Worm (Caenorhabditis elegans) whole organism, L4 larva: ENCODE measurements around the gene K09E9.1.

Experiments used
- D1046.2 ChIP-seq: fragments of 200-800 bp; sonication (Bioruptor generic); IDR thresholded peaks from 2 replicates; pipeline ENCODE4 v1.3.6; 2022; ENCODE audit warnings: missing genetic modification characterization, missing compliant biosample characterization
- F49E8.2 ChIP-seq: sonication (generic microtip); optimal IDR thresholded peaks from 2 replicates; lab custom pipeline; 2016; ENCODE audit warnings: missing compliant biosample characterization, mild to moderate bottlenecking, missing genetic modification characterization, borderline replicate concordance
- T20F7.1 ChIP-seq: fragments of 200-800 bp; sonication (Bioruptor generic); optimal IDR thresholded peaks from 2 replicates; lab custom pipeline; 2018; ENCODE audit warnings: mild to moderate bottlenecking, missing genetic modification characterization, missing compliant biosample characterization
- T26A8.4 ChIP-seq: fragments of 200-800 bp; sonication (Bioruptor generic); IDR thresholded peaks from 2 replicates; pipeline ENCODE4 v1.3.6; 2022; ENCODE audit warnings: missing genetic modification characterization, missing compliant biosample characterization
- Y105C5A.15 ChIP-seq: fragments of 200-800 bp; sonication (Bioruptor generic); IDR thresholded peaks from 2 replicates; pipeline ENCODE4 v1.3.6; 2022; ENCODE audit warnings: missing genetic modification characterization, missing compliant biosample characterization
- Y48G9A.11 ChIP-seq: fragments of 200-800 bp; sonication (Bioruptor generic); IDR thresholded peaks from 2 replicates; pipeline ENCODE4 v1.3.6; 2022; ENCODE audit warnings: missing genetic modification reagents, missing genetic modification characterization, missing compliant biosample characterization
- aha-1 ChIP-seq: fragments of 150-350 bp; peaks from one replicate; lab custom pipeline; 2014; ENCODE audit warnings: missing biosample characterization, missing genetic modification characterization
- attf-4 ChIP-seq: sonication (generic microtip); optimal IDR thresholded peaks from 3 replicates; lab custom pipeline; 2017; ENCODE audit warnings: missing biosample characterization, missing genetic modification characterization
- ceh-20 ChIP-seq: fragments of 200-800 bp; sonication (Bioruptor generic); IDR thresholded peaks from 2 replicates; pipeline ENCODE4 v1.3.6; 2022; ENCODE audit warnings: missing genetic modification reagents, missing genetic modification characterization, missing compliant biosample characterization
- ceh-32 ChIP-seq: sonication (generic microtip); optimal IDR thresholded peaks from 2 replicates; lab custom pipeline; 2016; ENCODE audit warnings: mild to moderate bottlenecking, missing genetic modification characterization, missing compliant biosample characterization; ENCODE audit not compliant: poor library complexity
- ceh-44 ChIP-seq: fragments of 200-800 bp; sonication (Bioruptor generic); IDR thresholded peaks from 2 replicates; pipeline ENCODE4 v1.3.6; 2022; ENCODE audit warnings: missing genetic modification reagents, missing genetic modification characterization, missing compliant biosample characterization
- ceh-62 ChIP-seq: sonication (generic microtip); optimal IDR thresholded peaks from 2 replicates; lab custom pipeline; 2017; ENCODE audit warnings: missing biosample characterization, missing genetic modification characterization
- ces-1 ChIP-seq: fragments of 150-350 bp; sonication (generic microtip); optimal IDR thresholded peaks from 4 replicates; lab custom pipeline; 2014; ENCODE audit warnings: missing biosample characterization, missing genetic modification reagents, missing genetic modification characterization
- ctbp-1 ChIP-seq: fragments of 200-800 bp; sonication (Bioruptor generic); IDR thresholded peaks from 2 replicates; pipeline ENCODE4 v1.3.6; 2022; ENCODE audit warnings: missing genetic modification reagents, missing genetic modification characterization, missing compliant biosample characterization
- daf-12 ChIP-seq: fragments of 150-350 bp; optimal IDR thresholded peaks from 2 replicates; lab custom pipeline; 2014; ENCODE audit warnings: missing biosample characterization, missing genetic modification reagents, missing genetic modification characterization
- dmd-6 ChIP-seq: fragments of 200-800 bp; sonication (Bioruptor generic); IDR thresholded peaks from 2 replicates; pipeline ENCODE4 v1.3.6; 2022; ENCODE audit warnings: missing genetic modification reagents, missing genetic modification characterization, missing compliant biosample characterization
- egl-27 ChIP-seq: sonication (generic microtip); optimal IDR thresholded peaks from 3 replicates; lab custom pipeline; 2017; ENCODE audit warnings: missing biosample characterization, missing genetic modification reagents, missing genetic modification characterization
- egl-43 ChIP-seq: fragments of 200-800 bp; sonication (Bioruptor generic); IDR thresholded peaks from 2 replicates; pipeline ENCODE4 v1.3.6; 2022; ENCODE audit warnings: missing genetic modification reagents, missing genetic modification characterization, missing compliant biosample characterization
- fkh-10 ChIP-seq: fragments of 150-350 bp; optimal IDR thresholded peaks from 2 replicates; lab custom pipeline; 2014; ENCODE audit warnings: missing biosample characterization, missing genetic modification reagents, missing genetic modification characterization
- hif-1 ChIP-seq, 2 experiments: sonication (generic microtip); optimal IDR thresholded peaks; 2 replicates each; lab custom pipeline; 2016 to 2017; ENCODE audit warnings: missing compliant biosample characterization in 2 of 2, missing genetic modification characterization in 2 of 2, missing genetic modification reagents in 2 of 2, missing genotype in 2 of 2, mild to moderate bottlenecking in 1 of 2
- hlh-30 ChIP-seq: sonication (generic microtip); optimal IDR thresholded peaks from 2 replicates; lab custom pipeline; 2017; ENCODE audit warnings: antibody characterized with exemption, mild to moderate bottlenecking, missing genetic modification characterization, missing compliant biosample characterization; ENCODE audit not compliant: insufficient read depth
- hmg-1.1 ChIP-seq: fragments of 200-800 bp; sonication (Bioruptor generic); IDR thresholded peaks from 2 replicates; pipeline ENCODE4 v1.3.6; 2022; ENCODE audit warnings: missing genetic modification reagents, missing genetic modification characterization, missing compliant biosample characterization
- lim-7 ChIP-seq: fragments of 200-800 bp; sonication (Bioruptor generic); IDR thresholded peaks from 2 replicates; pipeline ENCODE4 v1.3.6; 2022; ENCODE audit warnings: missing genetic modification characterization, missing compliant biosample characterization
- lir-3 ChIP-seq: sonication (generic microtip); optimal IDR thresholded peaks from 2 replicates; lab custom pipeline; 2016; ENCODE audit warnings: mild to moderate bottlenecking, missing genetic modification characterization, missing compliant biosample characterization
- lsy-2 ChIP-seq, 2 experiments: fragments of 150-350 bp in 1 of 2; sonication (generic microtip) in 1 of 2; optimal IDR thresholded peaks; 2 replicates each; lab custom pipeline; 2014 to 2017; ENCODE audit warnings: missing biosample characterization in 2 of 2, missing genetic modification characterization in 2 of 2
- madf-5 ChIP-seq, 2 experiments: fragments of 200-800 bp; sonication (Bioruptor generic); IDR thresholded peaks; 2 replicates each; pipeline ENCODE4 v1.3.6; 2022; ENCODE audit warnings: missing compliant biosample characterization in 2 of 2, missing genetic modification characterization in 2 of 2
- madf-9 ChIP-seq: fragments of 200-800 bp; sonication (Bioruptor generic); conservative IDR thresholded peaks from 2 replicates; pipeline ENCODE4 v1.3.6; 2022; ENCODE audit warnings: missing genetic modification reagents, missing genetic modification characterization, missing compliant biosample characterization
- mdl-1 ChIP-seq, 2 experiments: fragments of 150-350 bp in 1 of 2; sonication (generic microtip) in 1 of 2; optimal IDR thresholded peaks; 2 replicates each; lab custom pipeline; 2014 to 2017; ENCODE audit warnings: missing biosample characterization in 2 of 2, missing genetic modification characterization in 2 of 2
- mdt-29 ChIP-seq: fragments of 200-800 bp; sonication (Bioruptor generic); IDR thresholded peaks from 2 replicates; pipeline ENCODE4 v1.3.6; 2022; ENCODE audit warnings: missing genetic modification reagents, missing genetic modification characterization, missing compliant biosample characterization
- mep-1 ChIP-seq: fragments of 150-350 bp; sonication (generic microtip); optimal IDR thresholded peaks from 3 replicates; lab custom pipeline; 2014; ENCODE audit warnings: missing biosample characterization, missing genetic modification characterization
- mes-2 ChIP-seq: sonication (generic microtip); optimal IDR thresholded peaks from 2 replicates; lab custom pipeline; 2016; ENCODE audit warnings: missing genotype, mild to moderate bottlenecking, missing genetic modification characterization, missing compliant biosample characterization; ENCODE audit not compliant: poor library complexity, severe bottlenecking
- mxl-3 ChIP-seq: fragments of 200-800 bp; sonication (Bioruptor generic); optimal IDR thresholded peaks from 2 replicates; lab custom pipeline; 2018; ENCODE audit warnings: mild to moderate bottlenecking, missing genetic modification characterization, missing compliant biosample characterization
- nhr-102 ChIP-seq: sonication (generic microtip); optimal IDR thresholded peaks from 2 replicates; lab custom pipeline; 2016; ENCODE audit warnings: mild to moderate bottlenecking, missing genetic modification characterization, moderate library complexity, missing compliant biosample characterization
- nhr-11 ChIP-seq: fragments of 150-350 bp; optimal IDR thresholded peaks from 2 replicates; lab custom pipeline; 2014; ENCODE audit warnings: missing biosample characterization, missing genetic modification characterization
- nhr-111 ChIP-seq: fragments of 200-800 bp; sonication (Bioruptor generic); optimal IDR thresholded peaks from 2 replicates; lab custom pipeline; 2018; ENCODE audit warnings: mild to moderate bottlenecking, missing genetic modification characterization, missing compliant biosample characterization
- nhr-25 ChIP-seq: sonication (generic microtip); optimal IDR thresholded peaks from 2 replicates; lab custom pipeline; 2017; ENCODE audit warnings: missing genetic modification characterization, mild to moderate bottlenecking, missing compliant biosample characterization, antibody characterized with exemption, moderate library complexity, borderline replicate concordance; ENCODE audit not compliant: insufficient read depth
- nhr-41 ChIP-seq: fragments of 200-800 bp; sonication (Bioruptor generic); IDR thresholded peaks from 2 replicates; pipeline ENCODE4 v1.3.6; 2022; ENCODE audit warnings: missing genetic modification reagents, missing genetic modification characterization, missing compliant biosample characterization
- nhr-48 ChIP-seq: sonication (generic microtip); optimal IDR thresholded peaks from 2 replicates; lab custom pipeline; 2016; ENCODE audit warnings: mild to moderate bottlenecking, missing genetic modification characterization, missing compliant biosample characterization
- php-3 ChIP-seq: fragments of 200-800 bp; sonication (Bioruptor generic); IDR thresholded peaks from 2 replicates; pipeline ENCODE4 v1.3.6; 2022; ENCODE audit warnings: missing genetic modification reagents, missing genetic modification characterization, missing compliant biosample characterization
- pqm-1 ChIP-seq: sonication (generic microtip); optimal IDR thresholded peaks from 2 replicates; lab custom pipeline; 2017; ENCODE audit warnings: missing biosample characterization, missing genetic modification characterization
- rbr-2 ChIP-seq: sonication (generic microtip); optimal IDR thresholded peaks from 2 replicates; lab custom pipeline; 2016; ENCODE audit warnings: missing genotype, missing genetic modification characterization, missing compliant biosample characterization
- saeg-2 ChIP-seq: fragments of 200-800 bp; sonication (Bioruptor generic); IDR thresholded peaks from 2 replicates; pipeline ENCODE4 v1.3.6; 2022; ENCODE audit warnings: missing genetic modification reagents, missing genetic modification characterization, missing compliant biosample characterization
- set-16 ChIP-seq: fragments of 200-800 bp; sonication (Bioruptor generic); IDR thresholded peaks from 2 replicates; pipeline ENCODE4 v1.3.6; 2022; ENCODE audit warnings: missing genetic modification reagents, missing genetic modification characterization, missing compliant biosample characterization
- skn-1 ChIP-seq: fragments of 150-350 bp; optimal IDR thresholded peaks from 2 replicates; lab custom pipeline; 2014; ENCODE audit warnings: missing biosample characterization, missing genetic modification characterization
- tra-1 ChIP-seq: fragments of 200-800 bp; sonication (Bioruptor generic); IDR thresholded peaks from 2 replicates; pipeline ENCODE4 v1.3.6; 2022; ENCODE audit warnings: missing genetic modification reagents, missing genetic modification characterization, missing compliant biosample characterization
- zip-2 ChIP-seq: fragments of 150-350 bp; optimal IDR thresholded peaks from 2 replicates; lab custom pipeline; 2014; ENCODE audit warnings: missing biosample characterization, missing genetic modification characterization

Gene K09E9.1

ce11 chrX:15600512-15601117, 19.7 kb upstream of the K09E9.1 start, which contains the start of gene ent-2 (continued):
- TF ChIP-seq tra-1 (GFP tag; lab: Robert Waterston, UW): no peak
- TF ChIP-seq zip-2 (tag; lab: Kevin White, UChicago): no peak
- no peak for TF ChIP-seq daf-12 (tag; lab: Kevin White, UChicago)
- TF ChIP-seq mep-1 (tag; lab: Kevin White, UChicago): peak; percentile 68
- TF ChIP-seq hif-1 (tag; optimal IDR thresholded peaks at IDR 0.05; lab: Kevin White, UChicago): peak in 1 of 2 experiments; percentile 1
- TF ChIP-seq rbr-2: peak; percentile 16
- 0 out of 2 replicates have a peak, but pooled peaks have one; percentile 13 for TF ChIP-seq set-16
- no peak for TF ChIP-seq egl-27 (tag; lab: Kevin White, UChicago)
- no peak for TF ChIP-seq saeg-2 (GFP tag; lab: Robert Waterston, UW)
- no peak for TF ChIP-seq ceh-62
- TF ChIP-seq D1046.2: no peak
- peak; percentile 19; the same call in 1 of the 2 replicates for TF ChIP-seq dmd-6 (GFP tag; lab: Robert Waterston, UW)
- no peak for TF ChIP-seq nhr-48 (tag; lab: Kevin White, UChicago)
- no peak for TF ChIP-seq nhr-41 (GFP tag; lab: Robert Waterston, UW)
- TF ChIP-seq aha-1 (tag; lab: Kevin White, UChicago): peak; percentile 13
- TF ChIP-seq lsy-2 (tag; optimal IDR thresholded peaks at IDR 0.05; lab: Kevin White, UChicago): peak in 1 of 2 experiments; percentile 40
- TF ChIP-seq php-3 (GFP tag; lab: Robert Waterston, UW): no peak
- peak; percentile 17 for TF ChIP-seq nhr-11 (tag; lab: Kevin White, UChicago)
- TF ChIP-seq fkh-10 (GFP tag; lab: Kevin White, UChicago): peak; percentile 71
- no peak for TF ChIP-seq ceh-32
- TF ChIP-seq Y48G9A.11: no peak
- TF ChIP-seq skn-1 (tag; lab: Kevin White, UChicago): no peak
- no peak for TF ChIP-seq madf-9
- TF ChIP-seq, all 104 proteins: peak for 14

ce11 chrX:15604236-15604635, 16.1 kb upstream of the K09E9.1 start:
- TF ChIP-seq fkh-10 (GFP tag; lab: Kevin White, UChicago) (no peak), mes-2 (tag; lab: Kevin White, UChicago) (peak; percentile 24), php-3 (GFP tag; lab: Robert Waterston, UW) (0 out of 2 replicates have a peak, but pooled peaks have one; percentile 5), F49E8.2 (tag; lab: Kevin White, UChicago) (no peak), nhr-102 (tag; lab: Kevin White, UChicago) (no peak), nhr-11 (tag; lab: Kevin White, UChicago) (no peak), ces-1 (GFP tag; lab: Kevin White, UChicago) (no peak), Y48G9A.11 (no peak), lsy-2 (tag; optimal IDR thresholded peaks at IDR 0.05; lab: Kevin White, UChicago) (no peak), T20F7.1 (GFP tag; lab: Kevin White, UChicago) (no peak), nhr-48 (tag; lab: Kevin White, UChicago) (no peak), T26A8.4 (GFP tag; lab: Robert Waterston, UW) (peak; percentile 68; the same call in 1 of the 2 replicates), hlh-30 (tag; lab: Kevin White, UChicago) (no peak), rbr-2 (no peak), set-16 (no peak), aha-1 (tag; lab: Kevin White, UChicago) (peak; percentile 74), nhr-111 (no peak), hif-1 (tag; optimal IDR thresholded peaks at IDR 0.05; lab: Kevin White, UChicago) (no peak), hmg-1.1 (GFP tag; lab: Robert Waterston, UW) (no peak), D1046.2 (no peak), lim-7 (0 out of 2 replicates have a peak, but pooled peaks have one; percentile 20), pqm-1 (tag; lab: Kevin White, UChicago) (no peak), mep-1 (tag; lab: Kevin White, UChicago) (no peak), Y105C5A.15 (GFP tag; lab: Robert Waterston, UW) (no peak), madf-5 (GFP tag; IDR thresholded peaks at IDR 0.05; lab: Robert Waterston, UW) (no peak), egl-43 (GFP tag; lab: Robert Waterston, UW) (peak; percentile 66), nhr-25 (tag; lab: Kevin White, UChicago) (no peak), ctbp-1 (GFP tag; lab: Robert Waterston, UW) (no peak), ceh-62 (no peak), nhr-41 (GFP tag; lab: Robert Waterston, UW) (no peak), attf-4 (no peak), ceh-20 (GFP tag; lab: Robert Waterston, UW) (no peak), mdl-1 (tag; optimal IDR thresholded peaks at IDR 0.05; lab: Kevin White, UChicago) (no peak), ceh-44 (no peak), skn-1 (tag; lab: Kevin White, UChicago) (no peak), lir-3 (tag; lab: Kevin White, UChicago) (no peak), mxl-3 (GFP tag; lab: Kevin White, UChicago) (no peak), mdt-29 (GFP tag; lab: Robert Waterston, UW) (no peak)
